Fruit fly (Drosophila melanogaster): Measurements from ENCODE around the gene CG44139.

Gene CG44139

dm6 chr2L:2420490-2420889 is 4.1 kb upstream of the CG44139 start, which contains the start of gene CG9886:
TSS of gene CG9886 (plus strand) at chr2L:2420830.
- TF ChIP-seq CG6276 (GFP tag; optimal IDR thresholded peaks at IDR 0.05) (no peak), lz (GFP tag; optimal IDR thresholded peaks at IDR 0.05) (peak; percentile 52), CG11902 (GFP tag; optimal IDR thresholded peaks at IDR 0.05) (no peak), CG16779 (tag; optimal IDR thresholded peaks at IDR 0.05) (no peak), salr (GFP tag; optimal IDR thresholded peaks at IDR 0.05) (peak in 1 of 2 experiments; percentile 25), Eip78C (GFP tag) (peak; percentile 87), Blimp-1 (GFP tag; optimal IDR thresholded peaks at IDR 0.05) (no peak), achi (GFP tag; optimal IDR thresholded peaks at IDR 0.05) (peak; percentile 45), Met (GFP tag; optimal IDR thresholded peaks at IDR 0.05) (peak; percentile 29), CG1621 (tag; optimal IDR thresholded peaks at IDR 0.05) (no peak), CG11294 (GFP tag; IDR thresholded peaks at IDR 0.05) (no peak), CG7368 (GFP tag; optimal IDR thresholded peaks at IDR 0.05) (no peak), Ets21C (GFP tag; optimal IDR thresholded peaks at IDR 0.05) (peak; percentile 7), CG4318 (GFP tag; optimal IDR thresholded peaks at IDR 0.05) (no peak), CG8632 (GFP tag; optimal IDR thresholded peaks at IDR 0.05) (peak; percentile 33), CG3919 (GFP tag; optimal IDR thresholded peaks at IDR 0.05) (peak; percentile 41), Smox (GFP tag; optimal IDR thresholded peaks at IDR 0.05) (peak; percentile 62), CG34406 (GFP tag; optimal IDR thresholded peaks at IDR 0.05) (peak; percentile 49), eg (GFP tag; IDR thresholded peaks at IDR 0.05) (peak; percentile 63), CG8119 (GFP tag; IDR thresholded peaks at IDR 0.05) (peak; percentile 47; the same call in 2 of the 3 replicates), net (GFP tag; optimal IDR thresholded peaks at IDR 0.05) (peak; percentile 22), fkh (GFP tag; optimal IDR thresholded peaks at IDR 0.05) (no peak), dsx (GFP tag; optimal IDR thresholded peaks at IDR 0.05; ENCODE audit: poor library complexity, severe bottlenecking) (no peak), esn (GFP tag; optimal IDR thresholded peaks at IDR 0.05) (peak; percentile 67), fd85E (GFP tag; optimal IDR thresholded peaks at IDR 0.05) (no peak), CG32006 (GFP tag; optimal IDR thresholded peaks at IDR 0.05) (peak; percentile 50), acj6 (GFP tag; optimal IDR thresholded peaks at IDR 0.05) (peak; percentile 55), Sox102F (GFP tag; optimal IDR thresholded peaks at IDR 0.05) (peak; percentile 36), svp (GFP tag) (peak; percentile 80), Hr4 (GFP tag; optimal IDR thresholded peaks at IDR 0.05) (peak; percentile 44), CG15336 (GFP tag; IDR thresholded peaks at IDR 0.05) (peak; percentile 60), Gug (GFP tag; IDR thresholded peaks at IDR 0.05) (no peak), CG3032 (tag; optimal IDR thresholded peaks at IDR 0.05) (peak; percentile 73), ss (GFP tag; optimal IDR thresholded peaks at IDR 0.05) (no peak), CG11762 (GFP tag; optimal IDR thresholded peaks at IDR 0.05; ENCODE audit: insufficient read depth) (no peak), CG31627 (GFP tag; optimal IDR thresholded peaks at IDR 0.05) (peak; percentile 51), Ets96B (tag; optimal IDR thresholded peaks at IDR 0.05) (peak; percentile 58), vri (GFP tag; optimal IDR thresholded peaks at IDR 0.05) (peak; percentile 37), OdsH (GFP tag; optimal IDR thresholded peaks at IDR 0.05) (peak; percentile 66), CG9139 (GFP tag; optimal IDR thresholded peaks at IDR 0.05) (no peak), Hr38 (GFP tag; optimal IDR thresholded peaks at IDR 0.05) (no peak), Sox14 (GFP tag; optimal IDR thresholded peaks at IDR 0.05) (peak; percentile 34), CG8319 (GFP tag; optimal IDR thresholded peaks at IDR 0.05) (no peak), Eip93F (GFP tag; optimal IDR thresholded peaks at IDR 0.05) (no peak), cyc (GFP tag; optimal IDR thresholded peaks at IDR 0.05) (peak; percentile 42), CG6808 (GFP tag; optimal IDR thresholded peaks at IDR 0.05) (no peak), CG6854 (GFP tag; optimal IDR thresholded peaks at IDR 0.05) (no peak), pdm3 (GFP tag; optimal IDR thresholded peaks at IDR 0.05) (peak; percentile 60), fd59A (GFP tag; optimal IDR thresholded peaks at IDR 0.05) (no peak), CG6163 (GFP tag; IDR thresholded peaks at IDR 0.05) (0 out of 3 replicates have a peak, but pooled peaks have one; percentile 11), CG6792 (GFP tag; optimal IDR thresholded peaks at IDR 0.05) (peak; percentile 39), Eip75B (GFP tag; optimal IDR thresholded peaks at IDR 0.05) (peak; percentile 23)
